Worm (Caenorhabditis elegans): Measurements from ENCODE around the gene F10D7.4.

Gene F10D7.4

DNA sequence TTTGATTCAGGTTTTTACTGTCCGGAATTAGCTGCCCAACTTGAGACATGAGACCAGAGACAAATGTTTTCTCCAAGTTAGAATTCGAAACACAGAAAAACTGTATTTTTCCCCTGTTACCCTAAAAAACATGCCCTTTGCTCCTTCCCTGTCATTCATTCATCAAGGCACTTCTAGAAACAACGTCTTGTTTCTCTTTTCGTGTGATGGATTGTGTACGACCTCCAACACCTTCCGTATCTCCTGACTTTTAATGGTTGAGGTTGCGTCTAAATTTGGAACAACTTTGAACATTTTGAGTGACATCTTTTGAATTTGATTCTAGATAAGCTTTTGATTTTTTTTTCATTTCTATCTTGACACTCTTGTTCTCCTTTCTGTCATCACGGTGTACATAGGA lies 40.7 kb upstream of the F10D7.4 start:
- TF ChIP-seq mdt-29 (GFP tag; IDR thresholded peaks at IDR 0.05) = no peak
- TF ChIP-seq nhr-42 (GFP tag; IDR thresholded peaks at IDR 0.05) = no peak
- TF ChIP-seq unc-62 (GFP tag; optimal IDR thresholded peaks at IDR 0.05 in 1 of 2) = peak in 1 of 2 experiments; percentile 91
- TF ChIP-seq unc-62 (tag; optimal IDR thresholded peaks at IDR 0.05) = no peak
- TF ChIP-seq F44E2.7 (GFP tag; IDR thresholded peaks at IDR 0.05) = no peak
- TF ChIP-seq hlh-30 (tag; optimal IDR thresholded peaks at IDR 0.05; ENCODE audit: insufficient read depth) = peak; percentile 41
- no peak for TF ChIP-seq ztf-7 (tag; optimal IDR thresholded peaks at IDR 0.05)
- TF ChIP-seq ceh-28 (tag; optimal IDR thresholded peaks at IDR 0.05) = no peak
- peak; percentile 11 for TF ChIP-seq hlh-11 (tag; optimal IDR thresholded peaks at IDR 0.05)
- TF ChIP-seq zfp-3 (GFP tag; conservative IDR thresholded peaks at IDR 0.05) = no peak

DNA sequence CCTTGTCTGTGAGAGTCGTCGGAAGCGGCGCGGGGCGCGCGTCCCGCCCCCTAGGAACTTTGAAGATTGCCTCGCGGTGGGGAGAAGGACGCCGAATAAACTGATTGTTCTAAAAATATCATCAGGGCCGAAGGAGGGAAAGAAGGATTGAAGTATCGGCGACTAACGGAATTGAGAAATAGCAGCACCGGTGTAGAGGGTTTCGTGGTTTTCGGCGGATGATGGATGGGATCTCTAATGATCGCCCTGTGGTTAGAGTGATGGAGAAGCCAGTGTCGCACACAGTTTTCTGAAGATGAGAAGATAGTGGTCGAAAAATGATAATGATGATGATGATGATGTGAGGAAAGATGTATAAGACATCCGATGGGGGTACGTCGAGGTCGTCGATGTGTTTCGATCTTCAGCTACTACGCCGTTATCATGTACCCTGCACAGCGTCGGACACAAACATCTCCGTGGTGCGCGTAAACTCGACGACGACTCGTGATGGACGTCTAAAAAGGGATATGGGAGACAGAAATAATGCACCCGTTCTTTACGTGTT lies 39.7 kb upstream of the F10D7.4 start, which contains the start of gene osm-11:
Gene osm-11 (minus strand): TSS at position 51 of the 547 bp plus-strand sequence.
- TF ChIP-seq zfp-2 (tag; optimal IDR thresholded peaks at IDR 0.05) (no peak), T26A8.4 (GFP tag; IDR thresholded peaks at IDR 0.05) (no peak), hlh-11 (tag; optimal IDR thresholded peaks at IDR 0.05) (peak; percentile 51), attf-4 (tag; optimal IDR thresholded peaks at IDR 0.05) (no peak), dmd-9 (GFP tag; IDR thresholded peaks at IDR 0.05) (no peak), mdl-1 (tag; optimal IDR thresholded peaks at IDR 0.05) (peak in 1 of 2 experiments; percentile 50), egl-27 (tag; optimal IDR thresholded peaks at IDR 0.05) (no peak), daf-8 (GFP tag; IDR thresholded peaks at IDR 0.05) (no peak), pha-4 (GFP tag; IDR thresholded peaks at IDR 0.05) (no peak), pha-4 (tag; optimal IDR thresholded peaks at IDR 0.05) (no peak), ces-1 (GFP tag; optimal IDR thresholded peaks at IDR 0.05) (no peak), daf-16 (GFP tag; optimal IDR thresholded peaks at IDR 0.05) (no peak), daf-16 (tag; optimal IDR thresholded peaks at IDR 0.05) (no peak), unc-62 (GFP tag; optimal IDR thresholded peaks at IDR 0.05 in 1 of 2) (peak in 1 of 2 experiments; percentile 98), unc-62 (tag; optimal IDR thresholded peaks at IDR 0.05) (no peak), lin-39 (tag; optimal IDR thresholded peaks at IDR 0.05) (no peak), spr-3 (GFP tag; optimal IDR thresholded peaks at IDR 0.05) (no peak), mxl-3 (GFP tag; optimal IDR thresholded peaks at IDR 0.05) (peak; percentile 6), nhr-48 (tag; optimal IDR thresholded peaks at IDR 0.05) (peak; percentile 87), nhr-28 (tag; optimal IDR thresholded peaks at IDR 0.05) (peak; percentile 87), nhr-76 (tag; optimal IDR thresholded peaks at IDR 0.05) (no peak), daf-19 (GFP tag; conservative IDR thresholded peaks at IDR 0.05) (no peak), vab-7 (GFP tag; IDR thresholded peaks at IDR 0.05) (no peak), madf-5 (GFP tag; IDR thresholded peaks at IDR 0.05) (0 out of 4 replicates have a peak, but pooled peaks of 1 of the 2 experiments have one; percentile 11), mes-2 (tag; optimal IDR thresholded peaks at IDR 0.05; ENCODE audit: poor library complexity, severe bottlenecking) (peak; percentile 10)

ce11 chrX:17420585-17421459 lies 38.9 kb upstream of the F10D7.4 start:
- TF ChIP-seq zfp-2 (tag; optimal IDR thresholded peaks at IDR 0.05) (no peak), nhr-237 (tag; optimal IDR thresholded peaks at IDR 0.05) (peak; percentile 28), nhr-25 (tag; optimal IDR thresholded peaks at IDR 0.05; ENCODE audit: borderline replicate concordance, insufficient read depth) (peak; percentile 6), pqm-1 (tag; optimal IDR thresholded peaks at IDR 0.05) (no peak), lin-38 (GFP tag; IDR thresholded peaks at IDR 0.05) (0 out of 2 replicates have a peak, but pooled peaks have one; percentile 14), php-3 (GFP tag; IDR thresholded peaks at IDR 0.05) (no peak), lin-15B (tag; optimal IDR thresholded peaks at IDR 0.05) (no peak), set-16 (GFP tag; IDR thresholded peaks at IDR 0.05) (peak; percentile 97), zip-11 (GFP tag; IDR thresholded peaks at IDR 0.05) (0 out of 2 replicates have a peak, but pooled peaks have one; percentile 27), T26A8.4 (GFP tag; IDR thresholded peaks at IDR 0.05) (peak; percentile 76), hlh-30 (tag; optimal IDR thresholded peaks at IDR 0.05; ENCODE audit: insufficient read depth) (peak; percentile 48), D1046.2 (GFP tag; IDR thresholded peaks at IDR 0.05) (0 out of 2 replicates have a peak, but pooled peaks have one; percentile 5), egl-43 (GFP tag; IDR thresholded peaks at IDR 0.05) (peak; percentile 63; the same call in 1 of the 2 replicates), nhr-48 (tag; optimal IDR thresholded peaks at IDR 0.05) (peak; percentile 59), nhr-102 (tag; optimal IDR thresholded peaks at IDR 0.05) (peak; percentile 43), lim-7 (GFP tag; IDR thresholded peaks at IDR 0.05) (peak; percentile 24; the same call in 1 of the 2 replicates), mdl-1 (tag; optimal IDR thresholded peaks at IDR 0.05) (no peak), ctbp-1 (GFP tag; IDR thresholded peaks at IDR 0.05) (peak; percentile 36; the same call in 1 of the 2 replicates), mep-1 (tag; optimal IDR thresholded peaks at IDR 0.05) (peak; percentile 58)

All from whole organism, L4 larva.